Worm (Caenorhabditis elegans) whole organism, late embryonic: ENCODE measurements around the gene fbxa-2.

Experiments
- F13H6.1 ChIP-seq: sonication (generic microtip); optimal IDR thresholded peaks from 2 replicates; lab custom pipeline; 2016; ENCODE audit warnings: missing genetic modification characterization, missing compliant biosample characterization
- ceh-6 ChIP-seq: fragments of 200-800 bp; sonication (Bioruptor generic); optimal IDR thresholded peaks from 2 replicates; lab custom pipeline; 2018; ENCODE audit warnings: mild to moderate bottlenecking, missing genetic modification characterization, missing compliant biosample characterization
- ceh-9 ChIP-seq: sonication (generic microtip); optimal IDR thresholded peaks from 2 replicates; lab custom pipeline; 2016; ENCODE audit warnings: mild to moderate bottlenecking, missing genetic modification characterization, inconsistent platforms, missing compliant biosample characterization
- elt-2 ChIP-seq: sonication (generic microtip); optimal IDR thresholded peaks from 2 replicates; lab custom pipeline; 2016; ENCODE audit warnings: missing genetic modification reagents, missing genetic modification characterization, missing compliant biosample characterization
- nfya-1 ChIP-seq: sonication (generic microtip); optimal IDR thresholded peaks from 2 replicates; lab custom pipeline; 2017; ENCODE audit warnings: missing genetic modification characterization, mild to moderate bottlenecking, missing compliant biosample characterization, antibody characterized with exemption, moderate library complexity
- pag-3 ChIP-seq: sonication (generic microtip); optimal IDR thresholded peaks from 2 replicates; lab custom pipeline; 2016; ENCODE audit warnings: missing compliant biosample characterization, missing genetic modification characterization, borderline replicate concordance
- unc-86 ChIP-seq: sonication (generic microtip); optimal IDR thresholded peaks from 2 replicates; lab custom pipeline; 2016; ENCODE audit warnings: missing genetic modification characterization, missing compliant biosample characterization

- TF ChIP-seq ceh-9 (tag; lab: Kevin White, UChicago) (no peak), nfya-1 (tag; lab: Kevin White, UChicago) (no peak), unc-86 (no peak), F13H6.1 (tag; lab: Kevin White, UChicago) (no peak), pag-3 (no peak), ceh-6 (GFP tag; lab: Kevin White, UChicago) (no peak), elt-2 (tag; lab: Kevin White, UChicago) (no peak)
Measured at ce11 chrV:16285794-16286193, 16.3 kb upstream of the fbxa-2 start, which contains the start of gene F28G4.4.
